Worm (Caenorhabditis elegans) whole organism, L4 larva: ENCODE data around the gene pck-3.

Experiments
- Y105C5A.15 ChIP-seq: fragments of 200-800 bp; sonication (Bioruptor generic); IDR thresholded peaks from 2 replicates; pipeline ENCODE4 v1.3.6; 2022; ENCODE audit warnings: missing genetic modification characterization, missing compliant biosample characterization
- ZK337.2 ChIP-seq: fragments of 200-800 bp; sonication (Bioruptor generic); IDR thresholded peaks from 2 replicates; pipeline ENCODE4 v1.3.6; 2022; ENCODE audit warnings: missing genetic modification reagents, missing genetic modification characterization, missing compliant biosample characterization
- ceh-82 ChIP-seq: sonication (generic microtip); optimal IDR thresholded peaks from 2 replicates; lab custom pipeline; 2017; ENCODE audit warnings: missing biosample characterization, missing genetic modification characterization
- lin-15B ChIP-seq: fragments of 150-350 bp; sonication (generic microtip); optimal IDR thresholded peaks from 3 replicates; lab custom pipeline; 2014; ENCODE audit warnings: missing biosample characterization, missing genetic modification characterization
- mdl-1 ChIP-seq, 2 experiments: fragments of 150-350 bp in 1 of 2; sonication (generic microtip) in 1 of 2; optimal IDR thresholded peaks; 2 replicates each; lab custom pipeline; 2014 to 2017; ENCODE audit warnings: missing biosample characterization in 2 of 2, missing genetic modification characterization in 2 of 2
- pha-4 ChIP-seq, 2 experiments: fragments of 150-350 bp in 1 of 2; fragments of 200-800 bp in 1 of 2; sonication (Bioruptor generic) in 1 of 2; IDR thresholded peaks in 1 of 2; optimal IDR thresholded peaks in 1 of 2; 2 replicates each; pipeline versions ENCODE4 v1.3.6 to Lab custom; 2014 to 2022; ENCODE audit warnings: missing genetic modification characterization in 2 of 2, missing genetic modification reagents in 2 of 2, missing biosample characterization in 1 of 2, missing compliant biosample characterization in 1 of 2
- snpc-4 ChIP-seq: fragments of 150-350 bp; optimal IDR thresholded peaks from 2 replicates; lab custom pipeline; 2014; ENCODE audit warnings: missing biosample characterization, missing genetic modification characterization
- zag-1 ChIP-seq: fragments of 150-350 bp; optimal IDR thresholded peaks from 2 replicates; lab custom pipeline; 2014; ENCODE audit warnings: missing biosample characterization, missing genetic modification characterization

DNA sequence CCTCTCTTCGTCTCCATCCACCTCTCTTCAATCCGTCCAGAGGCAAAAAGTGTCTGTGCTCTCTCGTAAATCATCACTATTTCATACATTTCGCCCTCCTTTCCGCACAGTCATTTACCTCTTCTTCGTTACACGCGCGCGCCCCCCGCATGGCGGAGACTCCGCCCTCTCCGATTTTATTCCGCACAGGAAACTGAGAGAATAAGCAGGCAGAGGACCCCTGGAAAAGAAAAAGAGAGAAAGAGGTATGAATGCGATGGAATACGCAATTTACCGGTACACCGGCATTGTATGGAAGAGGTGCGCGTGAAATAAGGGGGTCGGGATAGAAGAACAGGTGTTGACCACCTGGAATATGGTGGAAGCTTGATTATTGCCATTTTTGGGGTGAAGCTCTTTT, 35.7 kb upstream of the pck-3 start:
- no peak for TF ChIP-seq lin-15B (tag; lab: Kevin White, UChicago)
- no peak for TF ChIP-seq pha-4 (GFP tag; IDR thresholded peaks at IDR 0.05; lab: Robert Waterston, UW)
- no peak for TF ChIP-seq pha-4 (tag; optimal IDR thresholded peaks at IDR 0.05; lab: Kevin White, UChicago)
- TF ChIP-seq ZK337.2 (GFP tag; lab: Robert Waterston, UW) = no peak
- no peak for TF ChIP-seq ceh-82
- TF ChIP-seq zag-1 = no peak
- no peak for TF ChIP-seq snpc-4 (tag; lab: Kevin White, UChicago)
- no peak for TF ChIP-seq Y105C5A.15 (GFP tag; lab: Robert Waterston, UW)
- no peak for TF ChIP-seq mdl-1 (tag; optimal IDR thresholded peaks at IDR 0.05; lab: Kevin White, UChicago)
